Fruit fly (Drosophila melanogaster) whole organism: ENCODE results near the gene CG34177.

Source experiments
- CG8478 ChIP-seq: fragments of >200 bp; optimal IDR thresholded peaks from 2 replicates; lab custom pipeline; 2018; ENCODE audit warnings: inconsistent platforms
- Dll ChIP-seq: fragments of >200 bp; optimal IDR thresholded peaks from 2 replicates; lab custom pipeline; 2017
- psq ChIP-seq: fragments of >200 bp; optimal IDR thresholded peaks from 2 replicates; lab custom pipeline; 2017
- usp ChIP-seq: fragments of >200 bp; optimal IDR thresholded peaks from 2 replicates; lab custom pipeline; 2017; ENCODE audit warnings: missing biosample characterization, missing genetic modification characterization, mixed read lengths

- TF ChIP-seq psq (lab: Kevin White, UChicago) (no peak), CG8478 (no peak), usp (GFP tag; lab: Kevin White, UChicago) (no peak), Dll (lab: Kevin White, UChicago) (no peak)
These were observed 11.6 kb upstream of the CG34177 start for dm6 chr2L:4422154-4422553.
